Fruit fly (Drosophila melanogaster) whole organism, embryonic: ENCODE results near the gene CG3587.

Source experiments
- Atf6 ChIP-seq: fragments of 200-800 bp; sonication (Bioruptor generic); IDR thresholded peaks from 2 replicates; pipeline ENCODE4 v1.3.6; 2022; ENCODE audit warnings: missing biosample characterization, missing genetic modification characterization
- B-H2 ChIP-seq: fragments of 200-800 bp; sonication (Bioruptor generic); optimal IDR thresholded peaks from 2 replicates; lab custom pipeline; 2018; ENCODE audit warnings: missing biosample characterization, mild to moderate bottlenecking, missing genetic modification characterization
- CG10267 ChIP-seq: fragments of 200-800 bp; sonication (Bioruptor generic); optimal IDR thresholded peaks from 2 replicates; lab custom pipeline; 2018; ENCODE audit warnings: missing biosample characterization, mild to moderate bottlenecking, missing genetic modification characterization, moderate library complexity
- CG11696 ChIP-seq: fragments of 200-800 bp; sonication (Bioruptor generic); IDR thresholded peaks from 2 replicates; pipeline ENCODE4 v1.3.6; 2022; ENCODE audit warnings: missing biosample characterization, missing genetic modification characterization
- CG12236 ChIP-seq: fragments of 200-800 bp; sonication (Bioruptor generic); optimal IDR thresholded peaks from 2 replicates; lab custom pipeline; 2016; ENCODE audit warnings: missing biosample characterization, missing genetic modification characterization
- CG13296 ChIP-seq: fragments of 200-800 bp; sonication (Bioruptor generic); optimal IDR thresholded peaks from 3 replicates; lab custom pipeline; 2018; ENCODE audit warnings: missing biosample characterization, mild to moderate bottlenecking, missing genetic modification characterization
- CG14860 ChIP-seq: fragments of 200-800 bp; sonication (Bioruptor generic); IDR thresholded peaks from 3 replicates; pipeline ENCODE4 v1.3.6; 2022; ENCODE audit warnings: missing biosample characterization, missing genetic modification characterization; ENCODE audit not compliant: partially characterized antibody
- CG15601 ChIP-seq: fragments of 200-800 bp; sonication (Bioruptor generic); optimal IDR thresholded peaks from 3 replicates; lab custom pipeline; 2019; ENCODE audit warnings: missing biosample characterization, mild to moderate bottlenecking, missing genetic modification characterization, moderate library complexity
- CG16813 ChIP-seq: fragments of 200-800 bp; sonication (Bioruptor generic); IDR thresholded peaks from 3 replicates; pipeline ENCODE4 v1.3.6; 2022; ENCODE audit warnings: missing biosample characterization, missing genetic modification characterization; ENCODE audit not compliant: partially characterized antibody
- CG17385 ChIP-seq: fragments of 200-800 bp; sonication (Bioruptor generic); optimal IDR thresholded peaks from 3 replicates; lab custom pipeline; 2018; ENCODE audit warnings: missing biosample characterization, mild to moderate bottlenecking, missing genetic modification characterization
- CG17912 ChIP-seq: fragments of 200-800 bp; sonication (Bioruptor generic); optimal IDR thresholded peaks from 2 replicates; lab custom pipeline; 2018; ENCODE audit warnings: missing biosample characterization, mild to moderate bottlenecking, missing genetic modification characterization
- CG33213 ChIP-seq: fragments of 200-800 bp; sonication (Bioruptor generic); optimal IDR thresholded peaks from 3 replicates; lab custom pipeline; 2016; ENCODE audit warnings: missing biosample characterization, missing genetic modification characterization
- CG3847 ChIP-seq: fragments of 200-800 bp; sonication (Bioruptor generic); IDR thresholded peaks from 2 replicates; pipeline ENCODE4 v1.3.6; 2022; ENCODE audit warnings: missing biosample characterization, missing genetic modification characterization
- CG4617 ChIP-seq: fragments of 200-800 bp; sonication (Bioruptor generic); optimal IDR thresholded peaks from 3 replicates; lab custom pipeline; 2016; ENCODE audit warnings: missing biosample characterization, missing genetic modification characterization, borderline replicate concordance
- CG6765 ChIP-seq: fragments of 200-800 bp; sonication (Bioruptor generic); optimal IDR thresholded peaks from 3 replicates; lab custom pipeline; 2017; ENCODE audit warnings: missing biosample characterization, mild to moderate bottlenecking, missing genetic modification characterization
- CG7745 ChIP-seq: fragments of 200-800 bp; sonication (Bioruptor generic); optimal IDR thresholded peaks from 2 replicates; lab custom pipeline; 2018; ENCODE audit warnings: missing biosample characterization, mild to moderate bottlenecking, missing genetic modification characterization, moderate library complexity
- CG8924 ChIP-seq: fragments of 200-800 bp; optimal IDR thresholded peaks from 3 replicates; lab custom pipeline; 2019; ENCODE audit warnings: missing biosample characterization, mild to moderate bottlenecking, missing genetic modification characterization, moderate library complexity
- CG9817 ChIP-seq: fragments of 200-800 bp; sonication (Bioruptor generic); optimal IDR thresholded peaks from 2 replicates; lab custom pipeline; 2018; ENCODE audit warnings: missing biosample characterization, mild to moderate bottlenecking, missing genetic modification characterization, moderate library complexity
- Chrac-16 ChIP-seq: fragments of 200-800 bp; sonication (Bioruptor generic); optimal IDR thresholded peaks from 3 replicates; lab custom pipeline; 2016; ENCODE audit warnings: missing biosample characterization, missing genetic modification characterization
- CoRest ChIP-seq: fragments of 200-800 bp; sonication (Bioruptor generic); optimal IDR thresholded peaks from 3 replicates; lab custom pipeline; 2018; ENCODE audit warnings: missing biosample characterization, mild to moderate bottlenecking, missing genetic modification characterization, moderate library complexity
- Doc2 ChIP-seq: fragments of 200-800 bp; sonication (Bioruptor generic); IDR thresholded peaks from 2 replicates; pipeline ENCODE4 v1.3.6; 2022; ENCODE audit warnings: missing biosample characterization, missing genetic modification characterization
- E2f1 ChIP-seq: fragments of 200-800 bp; sonication (Bioruptor generic); IDR thresholded peaks from 2 replicates; pipeline ENCODE4 v1.3.6; 2022; ENCODE audit warnings: missing biosample characterization, missing genetic modification characterization
- E2f2 ChIP-seq: fragments of 200-800 bp; sonication (Bioruptor generic); IDR thresholded peaks from 2 replicates; pipeline ENCODE4 v1.3.6; 2022; ENCODE audit warnings: missing biosample characterization, missing genetic modification characterization
- Hey ChIP-seq: fragments of 200-800 bp; sonication (Bioruptor generic); optimal IDR thresholded peaks from 3 replicates; lab custom pipeline; 2018; ENCODE audit warnings: missing biosample characterization, mild to moderate bottlenecking, missing genetic modification characterization
- Jarid2 ChIP-seq: fragments of 200-800 bp; sonication (Bioruptor generic); optimal IDR thresholded peaks from 3 replicates; lab custom pipeline; 2017; ENCODE audit warnings: mild to moderate bottlenecking, missing biosample characterization, missing genetic modification reagents, missing genetic modification characterization
- Med ChIP-seq: fragments of 200-800 bp; sonication (Bioruptor generic); peaks from one replicate; lab custom pipeline; 2016; ENCODE audit warnings: missing biosample characterization, missing genetic modification characterization, mild to moderate bottlenecking, inconsistent platforms, moderate library complexity
- NC2β ChIP-seq: fragments of 200-800 bp; sonication (Bioruptor generic); optimal IDR thresholded peaks from 2 replicates; lab custom pipeline; 2016; ENCODE audit warnings: missing biosample characterization, missing genetic modification characterization
- NFAT ChIP-seq: fragments of 200-800 bp; sonication (Bioruptor generic); IDR thresholded peaks from 2 replicates; pipeline ENCODE4 v1.3.6; 2022; ENCODE audit warnings: missing biosample characterization, missing genetic modification characterization
- Neu2 ChIP-seq: fragments of 200-800 bp; sonication (Bioruptor generic); optimal IDR thresholded peaks from 3 replicates; lab custom pipeline; 2016; ENCODE audit warnings: missing biosample characterization, missing genetic modification characterization, borderline replicate concordance
- Poxn ChIP-seq: fragments of 200-800 bp; sonication (Bioruptor generic); IDR thresholded peaks from 2 replicates; pipeline ENCODE4 v1.3.6; 2022; ENCODE audit warnings: missing biosample characterization, missing genetic modification characterization
- Rfx ChIP-seq: fragments of 200-800 bp; sonication (Bioruptor generic); IDR thresholded peaks from 2 replicates; pipeline ENCODE4 v1.3.6; 2022; ENCODE audit warnings: missing biosample characterization, missing genetic modification characterization
- Sry-δ ChIP-seq: fragments of 200-800 bp; sonication (Bioruptor generic); optimal IDR thresholded peaks from 2 replicates; lab custom pipeline; 2016; ENCODE audit warnings: missing biosample characterization, missing genetic modification characterization
- crc ChIP-seq: fragments of 200-800 bp; sonication (Bioruptor generic); optimal IDR thresholded peaks from 2 replicates; lab custom pipeline; 2016; ENCODE audit warnings: missing biosample characterization, missing genetic modification characterization
- dmrt99B ChIP-seq: fragments of 200-800 bp; sonication (Bioruptor generic); optimal IDR thresholded peaks from 2 replicates; lab custom pipeline; 2018; ENCODE audit warnings: missing biosample characterization, mild to moderate bottlenecking, missing genetic modification characterization, moderate library complexity
- fd64A ChIP-seq: fragments of 200-800 bp; sonication (Bioruptor generic); optimal IDR thresholded peaks from 3 replicates; lab custom pipeline; 2018; ENCODE audit warnings: missing biosample characterization, mild to moderate bottlenecking, missing genetic modification characterization
- gem ChIP-seq: fragments of 200-800 bp; sonication (Bioruptor generic); optimal IDR thresholded peaks from 2 replicates; lab custom pipeline; 2019; ENCODE audit warnings: missing biosample characterization, mild to moderate bottlenecking, missing genetic modification characterization, moderate library complexity
- h ChIP-seq: fragments of >200 bp; optimal IDR thresholded peaks from 2 replicates; lab custom pipeline; 2017
- ham ChIP-seq: fragments of 200-800 bp; sonication (Bioruptor generic); IDR thresholded peaks from 2 replicates; pipeline ENCODE4 v1.3.6; 2022; ENCODE audit warnings: missing biosample characterization, missing genetic modification characterization
- hb ChIP-seq: fragments of 200-800 bp; sonication (Bioruptor generic); IDR thresholded peaks from 3 replicates; pipeline ENCODE4 v1.3.6; 2022; ENCODE audit warnings: missing biosample characterization, missing genetic modification characterization; ENCODE audit not compliant: partially characterized antibody
- jing ChIP-seq: fragments of 200-800 bp; sonication (Bioruptor generic); optimal IDR thresholded peaks from 2 replicates; lab custom pipeline; 2018; ENCODE audit warnings: missing biosample characterization, mild to moderate bottlenecking, missing genetic modification characterization
- kay ChIP-seq: fragments of 200-800 bp; sonication (Bioruptor generic); optimal IDR thresholded peaks from 2 replicates; lab custom pipeline; 2016; ENCODE audit warnings: missing biosample characterization, missing genetic modification characterization
- klu ChIP-seq: fragments of 200-800 bp; sonication (Bioruptor generic); IDR thresholded peaks from 2 replicates; pipeline ENCODE4 v1.3.6; 2022; ENCODE audit warnings: missing biosample characterization, missing genetic modification characterization
- kni ChIP-seq: fragments of 200-800 bp; sonication (Bioruptor generic); optimal IDR thresholded peaks from 3 replicates; lab custom pipeline; 2017; ENCODE audit warnings: mild to moderate bottlenecking, missing biosample characterization, missing genetic modification reagents, missing genetic modification characterization
- seq ChIP-seq: fragments of 200-800 bp; sonication (Bioruptor generic); IDR thresholded peaks from 2 replicates; pipeline ENCODE4 v1.3.6; 2022; ENCODE audit warnings: missing biosample characterization, missing genetic modification characterization
- slbo ChIP-seq: fragments of 200-800 bp; sonication (Bioruptor generic); IDR thresholded peaks from 2 replicates; pipeline ENCODE4 v1.3.6; 2022; ENCODE audit warnings: missing biosample characterization, missing genetic modification characterization
- tap ChIP-seq: fragments of 200-800 bp; optimal IDR thresholded peaks from 3 replicates; lab custom pipeline; 2019; ENCODE audit warnings: missing biosample characterization, mild to moderate bottlenecking, missing genetic modification characterization, moderate library complexity
- tin ChIP-seq: fragments of 200-800 bp; sonication (Bioruptor generic); optimal IDR thresholded peaks from 3 replicates; lab custom pipeline; 2016; ENCODE audit warnings: missing biosample characterization, missing genetic modification characterization
- tio ChIP-seq: fragments of 200-800 bp; sonication (Bioruptor generic); optimal IDR thresholded peaks from 2 replicates; lab custom pipeline; 2017; ENCODE audit warnings: missing biosample characterization, missing genetic modification characterization, inconsistent platforms
- ttk ChIP-seq: fragments of 200-800 bp; sonication (Bioruptor generic); IDR thresholded peaks from 2 replicates; pipeline ENCODE4 v2.1.2; 2022; ENCODE audit warnings: missing biosample characterization, missing genetic modification characterization
- unc-4 ChIP-seq: fragments of 200-800 bp; sonication (Bioruptor generic); IDR thresholded peaks from 2 replicates; pipeline ENCODE4 v1.3.6; 2022; ENCODE audit warnings: missing biosample characterization, missing genetic modification characterization; ENCODE audit not compliant: partially characterized antibody

CG3587 gene

DNA sequence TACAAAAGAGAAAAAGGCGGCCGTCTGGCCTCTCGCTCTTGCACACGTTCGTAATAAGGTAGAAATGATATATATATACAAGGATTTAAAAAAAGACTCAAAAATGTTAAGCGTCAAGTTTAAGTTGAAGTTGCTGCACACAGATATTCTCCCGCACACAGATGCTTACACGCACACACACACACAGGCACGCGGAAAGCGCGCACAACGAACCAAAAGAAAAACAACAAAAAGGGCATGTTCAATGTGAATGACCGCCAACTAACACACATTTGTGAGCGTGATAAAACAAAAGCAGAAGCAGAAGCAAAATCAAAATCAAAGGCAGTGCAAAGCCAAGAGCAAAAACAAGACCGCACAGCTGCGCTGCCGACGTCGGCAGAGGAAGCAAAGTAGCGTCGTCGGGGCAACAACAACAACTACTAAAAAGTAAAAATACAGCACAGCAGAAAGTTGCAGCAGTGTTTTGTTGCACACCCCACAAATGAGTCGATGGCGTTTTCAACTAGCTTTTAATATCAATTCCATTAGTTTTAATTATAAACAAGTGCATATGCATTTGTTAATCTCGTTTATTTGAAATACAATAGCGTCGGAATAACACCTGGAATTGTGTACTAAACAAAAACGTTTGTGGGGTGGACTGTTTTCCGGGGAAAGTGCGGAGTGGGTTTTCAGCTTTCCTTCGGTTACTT, 7.2 kb downstream of the CG3587 start (continued):
- TF ChIP-seq ttk (GFP tag; lab: Robert Waterston, UW) (peak; percentile 97), hb (GFP tag; lab: Robert Waterston, UW) (no peak), CG8924 (peak; percentile 98), CG14860 (GFP tag; lab: Robert Waterston, UW) (no peak), tap (tag; lab: Kevin White, UChicago) (peak; percentile 97), CG33213 (GFP tag; lab: Kevin White, UChicago) (peak; percentile 96), seq (GFP tag; lab: Robert Waterston, UW) (peak; percentile 93), CG3847 (GFP tag; lab: Robert Waterston, UW) (peak; percentile 86), slbo (GFP tag; lab: Robert Waterston, UW) (peak; percentile 90), Poxn (GFP tag; lab: Robert Waterston, UW) (peak; percentile 10; the same call in 1 of the 2 replicates), B-H2 (GFP tag; lab: Kevin White, UChicago) (peak; percentile 59), CG9817 (tag; lab: Kevin White, UChicago) (peak; percentile 89), Med (GFP tag; lab: Kevin White, UChicago) (peak; percentile 99), crc (GFP tag; lab: Kevin White, UChicago) (peak; percentile 93), kay (peak; percentile 79), CG13296 (GFP tag; lab: Kevin White, UChicago) (peak; percentile 87), CG15601 (tag; lab: Kevin White, UChicago) (peak; percentile 98), CG12236 (GFP tag; lab: Kevin White, UChicago) (peak; percentile 96), ham (GFP tag; lab: Robert Waterston, UW) (peak; percentile 63; the same call in 1 of the 2 replicates), kni (GFP tag; lab: Kevin White, UChicago) (peak; percentile 95), klu (GFP tag; lab: Robert Waterston, UW) (peak; percentile 86), dmrt99B (tag; lab: Kevin White, UChicago) (peak; percentile 97), Atf6 (GFP tag; lab: Robert Waterston, UW) (peak; percentile 89), tin (GFP tag; lab: Kevin White, UChicago) (peak; percentile 96), Sry-δ (peak; percentile 55), tio (peak; percentile 94), Doc2 (GFP tag; lab: Robert Waterston, UW) (no peak), Jarid2 (GFP tag; lab: Kevin White, UChicago) (peak; percentile 62), NC2β (GFP tag; lab: Kevin White, UChicago) (peak; percentile 97), CoRest (peak; percentile 96), fd64A (GFP tag; lab: Kevin White, UChicago) (peak; percentile 98), CG17912 (GFP tag; lab: Kevin White, UChicago) (peak; percentile 76), h (lab: Kevin White, UChicago) (no peak), CG6765 (GFP tag; lab: Kevin White, UChicago) (peak; percentile 64), CG11696 (GFP tag; lab: Robert Waterston, UW) (peak; percentile 85), NFAT (peak; percentile 86), E2f1 (GFP tag; lab: Robert Waterston, UW) (peak; percentile 93), E2f2 (peak; percentile 75), CG10267 (tag; lab: Kevin White, UChicago) (peak; percentile 94), gem (peak; percentile 98), CG16813 (GFP tag; lab: Robert Waterston, UW) (no peak), jing (GFP tag; lab: Kevin White, UChicago) (peak; percentile 95), CG17385 (peak; percentile 93), Neu2 (GFP tag; lab: Kevin White, UChicago) (peak; percentile 90), CG7745 (tag; lab: Kevin White, UChicago) (peak; percentile 89), Rfx (peak; percentile 87), CG4617 (GFP tag; lab: Kevin White, UChicago) (peak; percentile 77), unc-4 (no peak), Hey (peak; percentile 71), Chrac-16 (GFP tag; lab: Kevin White, UChicago) (peak; percentile 96)
